Fruit fly (Drosophila melanogaster) S2 (cell line): ENCODE measurements around the gene CG5439.

Experiments
- CG8478 ChIP-seq: fragments of >200 bp; optimal IDR thresholded peaks from 2 replicates; lab custom pipeline; 2018
- CTCF ChIP-seq, 2 experiments: fragments of >200 bp; optimal IDR thresholded peaks; 2 replicates each; lab custom pipeline; 2018

DNA sequence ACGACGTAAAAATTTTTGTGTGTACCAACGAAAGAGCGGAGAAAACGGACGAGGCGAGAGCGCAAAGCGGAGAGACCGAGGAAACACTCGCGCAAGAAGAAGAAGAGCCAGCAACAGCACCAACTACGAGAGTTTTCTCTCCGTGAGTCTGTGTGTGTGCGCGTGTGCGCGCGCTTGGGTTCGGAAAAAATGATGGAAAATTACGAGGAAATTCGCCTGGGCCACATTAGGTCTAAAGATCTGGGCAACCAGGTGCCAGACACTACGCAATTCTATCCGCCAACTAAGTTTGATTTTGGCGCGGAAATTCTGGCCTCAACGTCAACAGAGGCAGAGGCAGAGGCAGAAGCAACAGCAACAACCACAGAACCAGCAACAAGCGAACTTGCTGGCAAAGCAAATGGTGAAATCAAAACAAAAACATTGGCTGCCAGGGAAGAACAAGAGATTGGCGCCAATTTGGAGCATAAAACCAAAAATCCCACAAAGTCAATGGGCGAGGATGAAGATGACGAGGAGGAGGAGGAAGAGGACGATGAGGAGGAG, 11.1 kb upstream of the CG5439 start, which contains the start of gene DnaJ-H:
- no peak for TF ChIP-seq CG8478 (lab: Kevin White, UChicago)
- TF ChIP-seq CTCF (optimal IDR thresholded peaks at IDR 0.05; lab: Kevin White, UChicago) = no peak
